Worm (Caenorhabditis elegans): ENCODE results near the gene nhr-207.

- TF ChIP-seq elt-2 (tag; optimal IDR thresholded peaks at IDR 0.05) (no peak), ets-4 (tag; optimal IDR thresholded peaks at IDR 0.05) (no peak), hlh-15 (tag; optimal IDR thresholded peaks at IDR 0.05) (no peak), F13H6.1 (tag; optimal IDR thresholded peaks at IDR 0.05) (no peak), nhr-11 (tag; optimal IDR thresholded peaks at IDR 0.05) (no peak), pha-4 (tag; optimal IDR thresholded peaks at IDR 0.05) (no peak), nfya-1 (tag; optimal IDR thresholded peaks at IDR 0.05) (no peak), unc-42 (tag; optimal IDR thresholded peaks at IDR 0.05) (no peak)
Measured at ce11 chrV:12137942-12138341, 42.0 kb downstream of the nhr-207 start.

Data from whole organism, late embryonic.